Fruit fly (Drosophila melanogaster) whole organism, embryonic: ENCODE results near the gene CG12081.

Experiments
- ATbp ChIP-seq: fragments of 200-800 bp; sonication (Bioruptor generic); optimal IDR thresholded peaks from 2 replicates; lab custom pipeline; 2017; ENCODE audit warnings: missing biosample characterization, mild to moderate bottlenecking, missing genetic modification characterization, missing genetic modification reagents
- CG10565 ChIP-seq: fragments of 200-800 bp; sonication (Bioruptor generic); optimal IDR thresholded peaks from 3 replicates; lab custom pipeline; 2016; ENCODE audit warnings: missing biosample characterization, mild to moderate bottlenecking, missing genetic modification characterization
- CG11247 ChIP-seq: fragments of 200-800 bp; sonication (Bioruptor generic); IDR thresholded peaks from 2 replicates; pipeline ENCODE4 v1.3.6; 2022; ENCODE audit warnings: missing biosample characterization, missing genetic modification characterization
- CG12299 ChIP-seq: fragments of 200-800 bp; sonication (Bioruptor generic); optimal IDR thresholded peaks from 2 replicates; lab custom pipeline; 2018; ENCODE audit warnings: missing biosample characterization, mild to moderate bottlenecking, missing genetic modification characterization
- CG12659 ChIP-seq: fragments of 200-800 bp; sonication (Bioruptor generic); optimal IDR thresholded peaks from 3 replicates; lab custom pipeline; 2017; ENCODE audit warnings: mild to moderate bottlenecking, missing biosample characterization, missing genetic modification reagents, missing genetic modification characterization
- CG13287 ChIP-seq: fragments of 200-800 bp; sonication (Bioruptor generic); IDR thresholded peaks from 2 replicates; pipeline ENCODE4 v1.3.6; 2022; ENCODE audit warnings: missing biosample characterization, missing genetic modification characterization; ENCODE audit not compliant: partially characterized antibody
- CG13424 ChIP-seq: fragments of 200-800 bp; sonication (Bioruptor generic); optimal IDR thresholded peaks from 2 replicates; lab custom pipeline; 2019; ENCODE audit warnings: missing biosample characterization, mild to moderate bottlenecking, missing genetic modification characterization, moderate library complexity
- CG13624 ChIP-seq: fragments of 200-800 bp; sonication (Bioruptor generic); optimal IDR thresholded peaks from 2 replicates; lab custom pipeline; 2016; ENCODE audit warnings: missing biosample characterization, missing genetic modification characterization
- CG16863 ChIP-seq: fragments of 200-800 bp; sonication (Bioruptor generic); optimal IDR thresholded peaks from 3 replicates; lab custom pipeline; 2016; ENCODE audit warnings: missing biosample characterization, missing genetic modification characterization
- CG17612 ChIP-seq: fragments of 200-800 bp; sonication (Bioruptor generic); IDR thresholded peaks from 2 replicates; pipeline ENCODE4 v1.3.6; 2022; ENCODE audit warnings: missing biosample characterization, missing genetic modification characterization
- CG18764 ChIP-seq: fragments of 200-800 bp; sonication (Bioruptor generic); optimal IDR thresholded peaks from 3 replicates; lab custom pipeline; 2016; ENCODE audit warnings: missing biosample characterization, missing genetic modification characterization
- CG3065 ChIP-seq: fragments of 200-800 bp; sonication (Bioruptor generic); optimal IDR thresholded peaks from 2 replicates; lab custom pipeline; 2016; ENCODE audit warnings: missing biosample characterization, missing genetic modification characterization
- CG4820 ChIP-seq: fragments of 200-800 bp; sonication (Bioruptor generic); optimal IDR thresholded peaks from 3 replicates; lab custom pipeline; 2016; ENCODE audit warnings: missing biosample characterization, missing genetic modification characterization
- CG6175 ChIP-seq: fragments of 200-800 bp; sonication (Bioruptor generic); IDR thresholded peaks from 3 replicates; pipeline ENCODE4 v1.3.6; 2022; ENCODE audit warnings: missing biosample characterization, missing genetic modification characterization
- CG6654 ChIP-seq: fragments of 200-800 bp; sonication (Bioruptor generic); optimal IDR thresholded peaks from 2 replicates; lab custom pipeline; 2017; ENCODE audit warnings: missing biosample characterization, mild to moderate bottlenecking, missing genetic modification characterization
- CG6791 ChIP-seq: fragments of 200-800 bp; sonication (Bioruptor generic); IDR thresholded peaks from 3 replicates; pipeline ENCODE4 v1.3.6; 2022; ENCODE audit warnings: missing biosample characterization, missing genetic modification characterization; ENCODE audit not compliant: partially characterized antibody
- CG7271 ChIP-seq: fragments of 200-800 bp; sonication (Bioruptor generic); optimal IDR thresholded peaks from 2 replicates; lab custom pipeline; 2018; ENCODE audit warnings: missing biosample characterization, mild to moderate bottlenecking, missing genetic modification characterization, moderate library complexity
- CG8089 ChIP-seq: fragments of 200-800 bp; sonication (Bioruptor generic); optimal IDR thresholded peaks from 3 replicates; lab custom pipeline; 2016; ENCODE audit warnings: missing biosample characterization, missing genetic modification characterization
- CG8359 ChIP-seq: fragments of 200-800 bp; sonication (Bioruptor generic); optimal IDR thresholded peaks from 2 replicates; lab custom pipeline; 2017; ENCODE audit warnings: missing biosample characterization, mild to moderate bottlenecking, missing genetic modification characterization, borderline replicate concordance
- CG8388 ChIP-seq: fragments of 200-800 bp; sonication (Bioruptor generic); optimal IDR thresholded peaks from 2 replicates; lab custom pipeline; 2019; ENCODE audit warnings: missing biosample characterization, mild to moderate bottlenecking, missing genetic modification characterization, moderate library complexity
- Doc2 ChIP-seq: fragments of 200-800 bp; sonication (Bioruptor generic); IDR thresholded peaks from 2 replicates; pipeline ENCODE4 v1.3.6; 2022; ENCODE audit warnings: missing biosample characterization, missing genetic modification characterization
- E2f1 ChIP-seq: fragments of 200-800 bp; sonication (Bioruptor generic); IDR thresholded peaks from 2 replicates; pipeline ENCODE4 v1.3.6; 2022; ENCODE audit warnings: missing biosample characterization, missing genetic modification characterization
- Fer1 ChIP-seq: fragments of 200-800 bp; sonication (Bioruptor generic); optimal IDR thresholded peaks from 2 replicates; lab custom pipeline; 2017; ENCODE audit warnings: missing biosample characterization, mild to moderate bottlenecking, missing genetic modification characterization
- Fer3 ChIP-seq: fragments of 200-800 bp; sonication (Bioruptor generic); optimal IDR thresholded peaks from 2 replicates; lab custom pipeline; 2018; ENCODE audit warnings: missing biosample characterization, mild to moderate bottlenecking, missing genetic modification characterization, moderate library complexity
- H2.0 ChIP-seq: fragments of 200-800 bp; sonication (Bioruptor generic); IDR thresholded peaks from 2 replicates; pipeline ENCODE4 v1.3.6; 2022; ENCODE audit warnings: missing biosample characterization, missing genetic modification characterization
- Hr39 ChIP-seq: fragments of >200 bp; optimal IDR thresholded peaks from 2 replicates; lab custom pipeline; 2017
- Kr ChIP-seq: fragments of 200-800 bp; sonication (Bioruptor generic); optimal IDR thresholded peaks from 2 replicates; lab custom pipeline; 2017; ENCODE audit warnings: missing biosample characterization, mild to moderate bottlenecking, missing genetic modification characterization
- MTF-1 ChIP-seq: fragments of 200-800 bp; sonication (Bioruptor generic); optimal IDR thresholded peaks from 2 replicates; lab custom pipeline; 2018; ENCODE audit warnings: missing biosample characterization, mild to moderate bottlenecking, missing genetic modification characterization, borderline replicate concordance
- NfI ChIP-seq: fragments of 200-800 bp; sonication (Bioruptor generic); optimal IDR thresholded peaks from 3 replicates; lab custom pipeline; 2018; ENCODE audit warnings: missing biosample characterization, mild to moderate bottlenecking, missing genetic modification characterization, moderate library complexity
- Oaz ChIP-seq: fragments of 200-800 bp; sonication (Bioruptor generic); IDR thresholded peaks from 2 replicates; pipeline ENCODE4 v1.3.6; 2022; ENCODE audit warnings: missing biosample characterization, missing genetic modification characterization
- PHDP ChIP-seq: fragments of 200-800 bp; sonication (Bioruptor generic); optimal IDR thresholded peaks from 3 replicates; lab custom pipeline; 2018; ENCODE audit warnings: missing biosample characterization, mild to moderate bottlenecking, missing genetic modification characterization, moderate library complexity
- Vsx1 ChIP-seq: fragments of 200-800 bp; sonication (Bioruptor generic); optimal IDR thresholded peaks from 2 replicates; lab custom pipeline; 2017; ENCODE audit warnings: missing biosample characterization, mild to moderate bottlenecking, missing genetic modification characterization, missing genetic modification reagents
- abd-A ChIP-seq: fragments of 200-800 bp; sonication (Bioruptor generic); optimal IDR thresholded peaks from 3 replicates; lab custom pipeline; 2019; ENCODE audit warnings: missing biosample characterization, mild to moderate bottlenecking, missing genetic modification characterization, moderate library complexity
- ac ChIP-seq: fragments of 200-800 bp; sonication (Bioruptor generic); optimal IDR thresholded peaks from 3 replicates; lab custom pipeline; 2017; ENCODE audit warnings: missing biosample characterization, mild to moderate bottlenecking, missing genetic modification characterization
- br ChIP-seq: fragments of >200 bp; optimal IDR thresholded peaks from 2 replicates; lab custom pipeline; 2017
- cg ChIP-seq: fragments of 200-800 bp; sonication (Bioruptor generic); optimal IDR thresholded peaks from 3 replicates; lab custom pipeline; 2019; ENCODE audit warnings: missing biosample characterization, mild to moderate bottlenecking, missing genetic modification characterization, moderate library complexity
- dimm ChIP-seq: fragments of 200-800 bp; sonication (Bioruptor generic); IDR thresholded peaks from 2 replicates; pipeline ENCODE4 v1.3.6; 2022; ENCODE audit warnings: missing biosample characterization, missing genetic modification characterization
- dm ChIP-seq: fragments of 200-800 bp; sonication (Bioruptor generic); optimal IDR thresholded peaks from 3 replicates; lab custom pipeline; 2016; ENCODE audit warnings: missing biosample characterization, missing genetic modification characterization
- fd96Cb ChIP-seq: fragments of 200-800 bp; sonication (Bioruptor generic); optimal IDR thresholded peaks from 2 replicates; lab custom pipeline; 2018; ENCODE audit warnings: missing biosample characterization, mild to moderate bottlenecking, missing genetic modification characterization, moderate library complexity
- fru ChIP-seq: fragments of >200 bp; optimal IDR thresholded peaks from 2 replicates; lab custom pipeline; 2017
- ftz-f1 ChIP-seq: fragments of 200-800 bp; sonication (Bioruptor generic); optimal IDR thresholded peaks from 2 replicates; lab custom pipeline; 2016; ENCODE audit warnings: missing biosample characterization, missing genetic modification characterization
- gem ChIP-seq: fragments of 200-800 bp; sonication (Bioruptor generic); optimal IDR thresholded peaks from 2 replicates; lab custom pipeline; 2019; ENCODE audit warnings: missing biosample characterization, mild to moderate bottlenecking, missing genetic modification characterization, moderate library complexity
- gfzf ChIP-seq: fragments of 200-800 bp; sonication (Bioruptor generic); optimal IDR thresholded peaks from 2 replicates; lab custom pipeline; 2016; ENCODE audit warnings: missing biosample characterization, mild to moderate bottlenecking, missing genetic modification characterization, moderate library complexity
- inv ChIP-seq: fragments of 200-800 bp; sonication (Bioruptor generic); IDR thresholded peaks from 2 replicates; pipeline ENCODE4 v1.3.6; 2022; ENCODE audit warnings: missing biosample characterization, missing genetic modification characterization; ENCODE audit not compliant: partially characterized antibody
- jing ChIP-seq: fragments of 200-800 bp; sonication (Bioruptor generic); optimal IDR thresholded peaks from 2 replicates; lab custom pipeline; 2018; ENCODE audit warnings: missing biosample characterization, mild to moderate bottlenecking, missing genetic modification characterization
- mirr ChIP-seq: fragments of 200-800 bp; sonication (Bioruptor generic); optimal IDR thresholded peaks from 3 replicates; lab custom pipeline; 2018; ENCODE audit warnings: missing biosample characterization, mild to moderate bottlenecking, missing genetic modification characterization
- mld ChIP-seq: fragments of 200-800 bp; sonication (Bioruptor generic); IDR thresholded peaks from 3 replicates; pipeline ENCODE4 v1.3.6; 2022; ENCODE audit warnings: missing biosample characterization, missing genetic modification characterization; ENCODE audit not compliant: partially characterized antibody
- nmo ChIP-seq: fragments of 200-800 bp; sonication (Bioruptor generic); optimal IDR thresholded peaks from 2 replicates; lab custom pipeline; 2018; ENCODE audit warnings: missing biosample characterization, mild to moderate bottlenecking, missing genetic modification characterization, moderate library complexity
- twi ChIP-seq: fragments of 200-800 bp; optimal IDR thresholded peaks from 2 replicates; lab custom pipeline; 2019; ENCODE audit warnings: missing biosample characterization, mild to moderate bottlenecking, missing genetic modification characterization, moderate library complexity
- z ChIP-seq: fragments of 200-800 bp; sonication (Bioruptor generic); IDR thresholded peaks from 3 replicates; pipeline ENCODE4 v1.3.6; 2022; ENCODE audit warnings: missing biosample characterization, missing genetic modification characterization

The CG12081 gene

dm6 chrX:8624867-8625266, 36.3 kb downstream of the CG12081 start (continued):
- TF ChIP-seq mirr (peak; percentile 27), CG17612 (GFP tag; lab: Robert Waterston, UW) (no peak), E2f1 (GFP tag; lab: Robert Waterston, UW) (no peak)

DNA sequence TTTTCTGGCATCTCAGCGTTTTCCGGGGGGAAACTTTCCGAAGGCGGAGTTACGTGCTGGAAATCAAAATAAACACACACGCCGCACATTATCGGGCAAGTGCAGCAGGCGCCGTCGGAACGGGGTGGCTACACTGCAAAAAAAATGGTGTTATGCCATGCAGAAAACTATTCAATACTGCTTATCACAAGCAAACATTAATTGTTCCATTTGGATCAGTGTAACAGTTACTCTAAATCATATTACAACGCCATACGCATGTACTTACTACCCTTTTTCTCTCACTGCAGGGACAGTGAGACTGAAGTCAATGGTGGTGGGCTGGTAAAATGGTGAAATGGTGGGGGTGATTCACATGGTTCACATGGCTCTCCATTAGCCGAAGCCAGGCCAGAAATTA, 38.6 kb downstream of the CG12081 start:
- TF ChIP-seq NfI (GFP tag; lab: Kevin White, UChicago) (peak; percentile 20), Hr39 (lab: Kevin White, UChicago) (no peak), Fer3 (no peak), mld (no peak), CG13287 (GFP tag; lab: Robert Waterston, UW) (no peak), MTF-1 (GFP tag; lab: Kevin White, UChicago) (peak; percentile 31), twi (tag; lab: Kevin White, UChicago) (peak; percentile 62), z (GFP tag; lab: Robert Waterston, UW) (no peak), CG18764 (GFP tag; lab: Kevin White, UChicago) (peak; percentile 12), gfzf (GFP tag; lab: Kevin White, UChicago) (no peak), br (lab: Kevin White, UChicago) (no peak), Doc2 (GFP tag; lab: Robert Waterston, UW) (no peak), CG10565 (GFP tag; lab: Kevin White, UChicago) (no peak), CG4820 (GFP tag; lab: Kevin White, UChicago) (peak; percentile 71), CG8359 (peak; percentile 72), CG11247 (GFP tag; lab: Robert Waterston, UW) (0 out of 2 replicates have a peak, but pooled peaks have one; percentile 25), CG13624 (GFP tag; lab: Kevin White, UChicago) (peak; percentile 13), CG3065 (GFP tag; lab: Kevin White, UChicago) (no peak), CG12299 (no peak), jing (GFP tag; lab: Kevin White, UChicago) (peak; percentile 31), PHDP (tag; lab: Kevin White, UChicago) (peak; percentile 37), CG16863 (GFP tag; lab: Kevin White, UChicago) (peak; percentile 77), dm (no peak), fru (no peak), nmo (GFP tag; lab: Kevin White, UChicago) (peak; percentile 89), gem (peak; percentile 84), H2.0 (GFP tag; lab: Robert Waterston, UW) (peak; percentile 64), inv (GFP tag; lab: Robert Waterston, UW) (no peak), ftz-f1 (GFP tag; lab: Kevin White, UChicago) (no peak), Fer1 (GFP tag; lab: Kevin White, UChicago) (no peak), CG6175 (GFP tag; lab: Robert Waterston, UW) (no peak), CG13424 (tag; lab: Kevin White, UChicago) (peak; percentile 62), CG6791 (GFP tag; lab: Robert Waterston, UW) (no peak), CG8388 (GFP tag; lab: Kevin White, UChicago) (peak; percentile 74), dimm (GFP tag; lab: Robert Waterston, UW) (peak; percentile 58), fd96Cb (tag; lab: Kevin White, UChicago) (peak; percentile 80), CG7271 (no peak), Kr (GFP tag; lab: Kevin White, UChicago) (no peak), CG6654 (GFP tag; lab: Kevin White, UChicago) (peak; percentile 57), CG12659 (GFP tag; lab: Kevin White, UChicago) (peak; percentile 14), abd-A (tag; lab: Kevin White, UChicago) (no peak), Vsx1 (GFP tag; lab: Kevin White, UChicago) (peak; percentile 46), mirr (no peak), cg (GFP tag; lab: Kevin White, UChicago) (no peak), CG8089 (GFP tag; lab: Kevin White, UChicago) (peak; percentile 42), ac (peak; percentile 18), ATbp (GFP tag; lab: Kevin White, UChicago) (peak; percentile 75), Oaz (GFP tag; lab: Robert Waterston, UW) (no peak)
